Worm (Caenorhabditis elegans) whole organism, midembryonic: ENCODE results near the gene clec-83.

Experiments
- T22C8.4 ChIP-seq: fragments of 200-800 bp; sonication (Bioruptor generic); IDR thresholded peaks from 2 replicates; pipeline ENCODE4 v1.3.6; 2022; ENCODE audit warnings: missing genetic modification characterization, missing compliant biosample characterization
- cog-1 ChIP-seq: sonication (generic microtip); optimal IDR thresholded peaks from 2 replicates; lab custom pipeline; 2016; ENCODE audit warnings: missing genetic modification characterization, missing compliant biosample characterization
- flt-1 ChIP-seq: fragments of 200-800 bp; sonication (Bioruptor generic); IDR thresholded peaks from 2 replicates; pipeline ENCODE4 v1.3.6; 2022; ENCODE audit warnings: missing genetic modification characterization, missing compliant biosample characterization
- ztf-23 ChIP-seq: fragments of 200-800 bp; sonication (Bioruptor generic); IDR thresholded peaks from 2 replicates; pipeline ENCODE4 v1.3.6; 2022; ENCODE audit warnings: missing genetic modification reagents, missing genetic modification characterization, missing compliant biosample characterization

ce11 chrIV:2808154-2808553, 33.1 kb downstream of the clec-83 start:
- TF ChIP-seq T22C8.4 (GFP tag; lab: Robert Waterston, UW): no peak
- no peak; the same call in 1 of the 2 replicates for TF ChIP-seq ztf-23 (GFP tag; lab: Robert Waterston, UW)
- TF ChIP-seq flt-1 (GFP tag; lab: Robert Waterston, UW): peak; percentile 44; the same call in 1 of the 2 replicates
- TF ChIP-seq cog-1 (tag; lab: Kevin White, UChicago): no peak
